Fruit fly (Drosophila melanogaster) whole organism, embryonic: ENCODE data around the gene gpp.

Source experiments
- Ada2b ChIP-seq: fragments of 200-800 bp; sonication (Bioruptor generic); IDR thresholded peaks from 2 replicates; pipeline ENCODE4 v1.3.6; 2022; ENCODE audit warnings: missing biosample characterization, missing genetic modification characterization
- BEAF-32 ChIP-seq: fragments of 200-800 bp; sonication (Bioruptor generic); optimal IDR thresholded peaks from 3 replicates; lab custom pipeline; 2017; ENCODE audit warnings: missing biosample characterization, missing genetic modification characterization, mild to moderate bottlenecking, moderate library complexity, missing genetic modification reagents
- CG11456 ChIP-seq: fragments of 200-800 bp; sonication (Bioruptor generic); IDR thresholded peaks from 3 replicates; pipeline ENCODE4 v1.3.6; 2022; ENCODE audit warnings: missing biosample characterization, missing genetic modification characterization
- CG11723 ChIP-seq: fragments of 200-800 bp; sonication (Bioruptor generic); optimal IDR thresholded peaks from 2 replicates; lab custom pipeline; 2017; ENCODE audit warnings: missing biosample characterization, mild to moderate bottlenecking, missing genetic modification characterization
- CG12659 ChIP-seq: fragments of 200-800 bp; sonication (Bioruptor generic); optimal IDR thresholded peaks from 3 replicates; lab custom pipeline; 2017; ENCODE audit warnings: mild to moderate bottlenecking, missing biosample characterization, missing genetic modification reagents, missing genetic modification characterization
- CG13123 ChIP-seq: fragments of 200-800 bp; sonication (Bioruptor generic); optimal IDR thresholded peaks from 2 replicates; lab custom pipeline; 2016; ENCODE audit warnings: missing biosample characterization, missing genetic modification characterization
- CG13424 ChIP-seq: fragments of 200-800 bp; sonication (Bioruptor generic); optimal IDR thresholded peaks from 2 replicates; lab custom pipeline; 2019; ENCODE audit warnings: missing biosample characterization, mild to moderate bottlenecking, missing genetic modification characterization, moderate library complexity
- CG13624 ChIP-seq: fragments of 200-800 bp; sonication (Bioruptor generic); optimal IDR thresholded peaks from 2 replicates; lab custom pipeline; 2016; ENCODE audit warnings: missing biosample characterization, missing genetic modification characterization
- CG14014 ChIP-seq: fragments of 200-800 bp; sonication (Bioruptor generic); IDR thresholded peaks from 2 replicates; pipeline ENCODE4 v1.3.6; 2022; ENCODE audit warnings: missing biosample characterization, missing genetic modification characterization
- CG14710 ChIP-seq: fragments of 200-800 bp; sonication (Bioruptor generic); optimal IDR thresholded peaks from 3 replicates; lab custom pipeline; 2019; ENCODE audit warnings: missing biosample characterization, mild to moderate bottlenecking, missing genetic modification characterization, moderate library complexity
- CG15011 ChIP-seq: fragments of 200-800 bp; sonication (Bioruptor generic); optimal IDR thresholded peaks from 3 replicates; lab custom pipeline; 2018; ENCODE audit warnings: missing biosample characterization, mild to moderate bottlenecking, missing genetic modification characterization
- CG16815 ChIP-seq: fragments of 200-800 bp; sonication (Bioruptor generic); optimal IDR thresholded peaks from 3 replicates; lab custom pipeline; 2017; ENCODE audit warnings: missing biosample characterization, mild to moderate bottlenecking, missing genetic modification characterization
- CG17829 ChIP-seq: fragments of 200-800 bp; optimal IDR thresholded peaks from 2 replicates; lab custom pipeline; 2019; ENCODE audit warnings: missing biosample characterization, mild to moderate bottlenecking, missing genetic modification characterization, moderate library complexity
- CG18619 ChIP-seq: fragments of 200-800 bp; sonication (Bioruptor generic); optimal IDR thresholded peaks from 3 replicates; lab custom pipeline; 2017; ENCODE audit warnings: missing biosample characterization, mild to moderate bottlenecking, missing genetic modification characterization
- CG31441 ChIP-seq: fragments of 200-800 bp; sonication (Bioruptor generic); IDR thresholded peaks from 2 replicates; pipeline ENCODE4 v1.3.6; 2022; ENCODE audit warnings: missing biosample characterization, missing genetic modification characterization
- CG34224 ChIP-seq: fragments of 200-800 bp; sonication (Bioruptor generic); IDR thresholded peaks from 3 replicates; pipeline ENCODE4 v1.3.6; 2022; ENCODE audit warnings: missing biosample characterization, missing genetic modification characterization; ENCODE audit not compliant: partially characterized antibody
- CG3726 ChIP-seq: fragments of 200-800 bp; sonication (Bioruptor generic); IDR thresholded peaks from 3 replicates; pipeline ENCODE4, ENCODE4 v1.3.6; 2022; ENCODE audit warnings: missing biosample characterization, missing genetic modification characterization
- CG4404 ChIP-seq: fragments of 200-800 bp; sonication (Bioruptor generic); IDR thresholded peaks from 2 replicates; pipeline ENCODE4 v1.3.6; 2022; ENCODE audit warnings: missing biosample characterization, missing genetic modification characterization
- CG6254 ChIP-seq: fragments of 200-800 bp; sonication (Bioruptor generic); optimal IDR thresholded peaks from 3 replicates; lab custom pipeline; 2017; ENCODE audit warnings: mild to moderate bottlenecking, missing biosample characterization, missing genetic modification reagents, missing genetic modification characterization
- CG6791 ChIP-seq: fragments of 200-800 bp; sonication (Bioruptor generic); IDR thresholded peaks from 3 replicates; pipeline ENCODE4 v1.3.6; 2022; ENCODE audit warnings: missing biosample characterization, missing genetic modification characterization; ENCODE audit not compliant: partially characterized antibody
- CG6813 ChIP-seq: fragments of 200-800 bp; sonication (Bioruptor generic); optimal IDR thresholded peaks from 2 replicates; lab custom pipeline; 2017; ENCODE audit warnings: missing biosample characterization, missing genetic modification characterization, mild to moderate bottlenecking, moderate library complexity, missing genetic modification reagents
- CG7271 ChIP-seq: fragments of 200-800 bp; sonication (Bioruptor generic); optimal IDR thresholded peaks from 2 replicates; lab custom pipeline; 2018; ENCODE audit warnings: missing biosample characterization, mild to moderate bottlenecking, missing genetic modification characterization, moderate library complexity
- CG7963 ChIP-seq: fragments of 200-800 bp; sonication (Bioruptor generic); IDR thresholded peaks from 3 replicates; pipeline ENCODE4 v1.3.6; 2022; ENCODE audit warnings: missing biosample characterization, missing genetic modification characterization; ENCODE audit not compliant: partially characterized antibody
- CG7987 ChIP-seq: fragments of 200-800 bp; sonication (Bioruptor generic); optimal IDR thresholded peaks from 2 replicates; lab custom pipeline; 2018; ENCODE audit warnings: missing biosample characterization, mild to moderate bottlenecking, missing genetic modification characterization, moderate library complexity
- CG8089 ChIP-seq: fragments of 200-800 bp; sonication (Bioruptor generic); optimal IDR thresholded peaks from 3 replicates; lab custom pipeline; 2016; ENCODE audit warnings: missing biosample characterization, missing genetic modification characterization
- CG8388 ChIP-seq: fragments of 200-800 bp; sonication (Bioruptor generic); optimal IDR thresholded peaks from 2 replicates; lab custom pipeline; 2019; ENCODE audit warnings: missing biosample characterization, mild to moderate bottlenecking, missing genetic modification characterization, moderate library complexity
- CG9932 ChIP-seq: fragments of 200-800 bp; sonication (Bioruptor generic); IDR thresholded peaks from 2 replicates; pipeline ENCODE4 v1.3.6; 2022; ENCODE audit warnings: missing biosample characterization, missing genetic modification characterization
- Dip2 ChIP-seq: fragments of 200-800 bp; sonication (Bioruptor generic); IDR thresholded peaks from 2 replicates; pipeline ENCODE4 v1.3.6; 2022; ENCODE audit warnings: missing biosample characterization, missing genetic modification characterization
- Dll ChIP-seq: fragments of 200-800 bp; sonication (Bioruptor generic); IDR thresholded peaks from 4 replicates; pipeline ENCODE4 v1.3.6; 2022; ENCODE audit warnings: missing biosample characterization, missing genetic modification characterization; ENCODE audit not compliant: partially characterized antibody
- Ets97D ChIP-seq: fragments of 200-800 bp; sonication (Bioruptor generic); optimal IDR thresholded peaks from 3 replicates; lab custom pipeline; 2016; ENCODE audit warnings: missing biosample characterization, missing genetic modification characterization
- Hmr ChIP-seq: fragments of 200-800 bp; sonication (Bioruptor generic); optimal IDR thresholded peaks from 3 replicates; lab custom pipeline; 2017; ENCODE audit warnings: mild to moderate bottlenecking, missing biosample characterization, missing genetic modification reagents, missing genetic modification characterization
- Sin3A ChIP-seq: fragments of >200 bp; optimal IDR thresholded peaks from 2 replicates; lab custom pipeline; 2018
- Taf1 ChIP-seq: fragments of 200-800 bp; sonication (Bioruptor generic); IDR thresholded peaks from 2 replicates; pipeline ENCODE4 v1.3.6; 2022; ENCODE audit warnings: missing biosample characterization, missing genetic modification characterization
- amos ChIP-seq: fragments of 200-800 bp; sonication (Bioruptor generic); IDR thresholded peaks from 2 replicates; pipeline ENCODE4 v1.3.6; 2022; ENCODE audit warnings: missing biosample characterization, missing genetic modification characterization; ENCODE audit not compliant: partially characterized antibody
- ase ChIP-seq: fragments of 200-800 bp; sonication (Bioruptor generic); IDR thresholded peaks from 3 replicates; pipeline ENCODE4 v1.3.6; 2022; ENCODE audit warnings: missing biosample characterization, missing genetic modification characterization
- bbx ChIP-seq: fragments of 200-800 bp; sonication (Bioruptor generic); IDR thresholded peaks from 2 replicates; pipeline ENCODE4 v1.3.6; 2022; ENCODE audit warnings: missing biosample characterization, missing genetic modification characterization; ENCODE audit not compliant: partially characterized antibody
- cad ChIP-seq: fragments of >200 bp; optimal IDR thresholded peaks from 2 replicates; lab custom pipeline; 2017; ENCODE audit warnings: missing biosample characterization, missing genetic modification characterization
- corto ChIP-seq: fragments of 200-800 bp; sonication (Bioruptor generic); optimal IDR thresholded peaks from 2 replicates; lab custom pipeline; 2016; ENCODE audit warnings: missing biosample characterization, mild to moderate bottlenecking, missing genetic modification characterization, moderate library complexity
- da ChIP-seq: fragments of 200-800 bp; sonication (Bioruptor generic); optimal IDR thresholded peaks from 2 replicates; lab custom pipeline; 2016; ENCODE audit warnings: missing biosample characterization, missing genetic modification characterization
- fd3F ChIP-seq: fragments of 200-800 bp; sonication (Bioruptor generic); optimal IDR thresholded peaks from 2 replicates; lab custom pipeline; 2018; ENCODE audit warnings: missing biosample characterization, mild to moderate bottlenecking, missing genetic modification characterization, moderate library complexity
- gro ChIP-seq: fragments of 200-800 bp; sonication (Bioruptor generic); optimal IDR thresholded peaks from 2 replicates; lab custom pipeline; 2016; ENCODE audit warnings: missing biosample characterization, missing genetic modification characterization
- gsb ChIP-seq: fragments of 200-800 bp; sonication (Bioruptor generic); IDR thresholded peaks from 2 replicates; pipeline ENCODE4 v1.3.6; 2022; ENCODE audit warnings: missing biosample characterization, missing genetic modification characterization
- gsb-n ChIP-seq: fragments of 200-800 bp; sonication (Bioruptor generic); optimal IDR thresholded peaks from 3 replicates; lab custom pipeline; 2018; ENCODE audit warnings: missing biosample characterization, mild to moderate bottlenecking, missing genetic modification characterization
- her ChIP-seq: fragments of 200-800 bp; sonication (Bioruptor generic); optimal IDR thresholded peaks from 2 replicates; lab custom pipeline; 2016; ENCODE audit warnings: missing biosample characterization, missing genetic modification characterization
- lmd ChIP-seq: fragments of 200-800 bp; sonication (Bioruptor generic); IDR thresholded peaks from 2 replicates; pipeline ENCODE4 v1.3.6; 2022; ENCODE audit warnings: missing biosample characterization, missing genetic modification characterization
- mam ChIP-seq: fragments of 200-800 bp; sonication (Bioruptor generic); optimal IDR thresholded peaks from 3 replicates; lab custom pipeline; 2016; ENCODE audit warnings: missing biosample characterization, missing genetic modification characterization
- p53 ChIP-seq: fragments of 200-800 bp; sonication (Bioruptor generic); optimal IDR thresholded peaks from 2 replicates; lab custom pipeline; 2016; ENCODE audit warnings: missing biosample characterization, missing genetic modification characterization
- shn ChIP-seq: fragments of 200-800 bp; sonication (Bioruptor generic); optimal IDR thresholded peaks from 3 replicates; lab custom pipeline; 2016; ENCODE audit warnings: missing biosample characterization, missing genetic modification characterization
- zf30C ChIP-seq: fragments of 200-800 bp; sonication (Bioruptor generic); optimal IDR thresholded peaks from 3 replicates; lab custom pipeline; 2018; ENCODE audit warnings: missing biosample characterization, mild to moderate bottlenecking, missing genetic modification characterization

Gene gpp

DNA sequence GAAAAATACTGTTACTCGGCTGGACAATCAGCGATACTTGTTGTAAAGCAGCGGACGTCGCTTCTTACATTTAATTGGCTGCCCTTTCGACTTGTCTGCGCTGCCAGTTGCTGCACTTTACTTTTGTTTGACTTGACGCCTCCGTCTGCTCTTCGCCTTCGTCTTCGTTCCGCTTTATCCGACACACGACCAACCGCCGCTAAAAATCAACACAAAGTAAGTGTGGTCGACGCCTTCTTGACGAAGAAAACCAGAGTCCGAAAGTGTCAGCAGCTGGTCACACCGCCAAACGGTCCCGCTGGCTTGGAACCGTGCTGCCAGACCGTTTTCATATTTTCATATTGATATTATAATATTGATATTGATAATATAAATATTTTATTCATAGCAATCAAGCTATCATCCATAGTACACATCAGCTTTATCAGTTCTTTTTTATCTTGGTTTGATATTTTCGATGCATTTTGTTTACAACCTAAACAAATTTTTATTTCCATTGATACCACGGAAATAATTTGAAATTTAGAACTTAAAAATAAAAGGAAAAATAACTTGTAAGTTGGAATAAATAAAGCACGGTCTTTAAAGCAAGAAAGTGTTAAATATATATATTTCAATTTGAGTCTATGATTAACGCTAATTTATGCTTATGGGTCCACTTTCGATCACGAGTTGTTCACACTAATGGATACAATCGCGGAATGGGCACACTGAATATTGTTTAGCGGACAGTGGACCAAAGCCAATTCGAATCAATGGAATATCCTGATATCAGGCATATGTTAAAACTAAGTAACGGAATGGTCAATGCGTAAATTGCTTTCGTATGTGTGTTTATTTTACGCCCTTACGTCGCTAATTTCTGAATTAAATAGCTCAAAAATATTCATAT is 735 bp upstream of the gpp start, which contains the start of gene Dmtn (continued):
- TF ChIP-seq CG34224 (GFP tag; lab: Robert Waterston, UW) (no peak), CG11723 (GFP tag; lab: Kevin White, UChicago) (no peak), gsb-n (no peak), CG14710 (tag; lab: Kevin White, UChicago) (peak; percentile 58), CG11456 (GFP tag; lab: Robert Waterston, UW) (no peak), CG31441 (GFP tag; lab: Robert Waterston, UW) (no peak), CG8089 (no peak), BEAF-32 (peak; percentile 25), Taf1 (GFP tag; lab: Robert Waterston, UW) (no peak), CG13123 (GFP tag; lab: Kevin White, UChicago) (no peak), amos (GFP tag; lab: Robert Waterston, UW) (no peak), CG14014 (no peak), her (GFP tag; lab: Kevin White, UChicago) (peak; percentile 10), CG6791 (GFP tag; lab: Robert Waterston, UW) (no peak), Dip2 (no peak), lmd (GFP tag; lab: Robert Waterston, UW) (no peak), cad (GFP tag; lab: Kevin White, UChicago) (no peak), CG9932 (GFP tag; lab: Robert Waterston, UW) (no peak), zf30C (GFP tag; lab: Kevin White, UChicago) (no peak), bbx (no peak), gsb (no peak), CG16815 (GFP tag; lab: Kevin White, UChicago) (no peak), shn (GFP tag; lab: Kevin White, UChicago) (no peak), Ets97D (GFP tag; lab: Kevin White, UChicago) (peak; percentile 9), CG7987 (GFP tag; lab: Kevin White, UChicago) (peak; percentile 72), da (GFP tag; lab: Kevin White, UChicago) (no peak), CG13424 (tag; lab: Kevin White, UChicago) (peak; percentile 52), CG13624 (GFP tag; lab: Kevin White, UChicago) (no peak), Ada2b (GFP tag; lab: Robert Waterston, UW) (no peak), corto (no peak), CG18619 (GFP tag; lab: Kevin White, UChicago) (peak; percentile 12), Dll (no peak), ase (GFP tag; lab: Robert Waterston, UW) (no peak), CG4404 (GFP tag; lab: Robert Waterston, UW) (no peak), Sin3A (lab: Kevin White, UChicago) (peak; percentile 33), CG12659 (peak; percentile 56), fd3F (GFP tag; lab: Kevin White, UChicago) (no peak), CG8388 (peak; percentile 30), gro (peak; percentile 51), CG6813 (GFP tag; lab: Kevin White, UChicago) (peak; percentile 44), mam (peak; percentile 10), CG6254 (peak; percentile 17), Hmr (GFP tag; lab: Kevin White, UChicago) (peak; percentile 59), CG3726 (no peak), CG17829 (tag; lab: Kevin White, UChicago) (no peak), CG7271 (peak; percentile 0), p53 (no peak), CG15011 (GFP tag; lab: Kevin White, UChicago) (peak; percentile 10), CG7963 (no peak)
